Fruit fly (Drosophila melanogaster) whole organism, embryonic: ENCODE measurements around the gene Hayan.

Experiments
- ATbp ChIP-seq: fragments of 200-800 bp; sonication (Bioruptor generic); optimal IDR thresholded peaks from 2 replicates; lab custom pipeline; 2017; ENCODE audit warnings: missing biosample characterization, mild to moderate bottlenecking, missing genetic modification characterization, missing genetic modification reagents
- C15 ChIP-seq: fragments of 200-800 bp; sonication (Bioruptor generic); IDR thresholded peaks from 3 replicates; pipeline ENCODE4 v1.3.6; 2022; ENCODE audit warnings: missing biosample characterization, missing genetic modification characterization
- CG10654 ChIP-seq: fragments of 200-800 bp; sonication (Bioruptor generic); optimal IDR thresholded peaks from 2 replicates; lab custom pipeline; 2016; ENCODE audit warnings: missing biosample characterization, missing genetic modification characterization
- CG11723 ChIP-seq: fragments of 200-800 bp; sonication (Bioruptor generic); optimal IDR thresholded peaks from 2 replicates; lab custom pipeline; 2017; ENCODE audit warnings: missing biosample characterization, mild to moderate bottlenecking, missing genetic modification characterization
- CG12219 ChIP-seq: fragments of 200-800 bp; sonication (Bioruptor generic); optimal IDR thresholded peaks from 3 replicates; lab custom pipeline; 2018; ENCODE audit warnings: missing biosample characterization, mild to moderate bottlenecking, missing genetic modification characterization
- CG12391 ChIP-seq: fragments of 200-800 bp; sonication (Bioruptor generic); optimal IDR thresholded peaks from 3 replicates; lab custom pipeline; 2018; ENCODE audit warnings: missing biosample characterization, mild to moderate bottlenecking, missing genetic modification characterization, moderate library complexity
- CG12769 ChIP-seq: fragments of 200-800 bp; sonication (Bioruptor generic); optimal IDR thresholded peaks from 2 replicates; lab custom pipeline; 2019; ENCODE audit warnings: missing biosample characterization, mild to moderate bottlenecking, missing genetic modification characterization, moderate library complexity
- CG12942 ChIP-seq: fragments of 200-800 bp; sonication (Bioruptor generic); optimal IDR thresholded peaks from 3 replicates; lab custom pipeline; 2016; ENCODE audit warnings: missing biosample characterization, missing genetic modification characterization
- CG13123 ChIP-seq: fragments of 200-800 bp; sonication (Bioruptor generic); optimal IDR thresholded peaks from 2 replicates; lab custom pipeline; 2016; ENCODE audit warnings: missing biosample characterization, missing genetic modification characterization
- CG14014 ChIP-seq: fragments of 200-800 bp; sonication (Bioruptor generic); IDR thresholded peaks from 2 replicates; pipeline ENCODE4 v1.3.6; 2022; ENCODE audit warnings: missing biosample characterization, missing genetic modification characterization
- CG14860 ChIP-seq: fragments of 200-800 bp; sonication (Bioruptor generic); IDR thresholded peaks from 3 replicates; pipeline ENCODE4 v1.3.6; 2022; ENCODE audit warnings: missing biosample characterization, missing genetic modification characterization; ENCODE audit not compliant: partially characterized antibody
- CG15269 ChIP-seq: fragments of 200-800 bp; sonication (Bioruptor generic); optimal IDR thresholded peaks from 2 replicates; lab custom pipeline; 2018; ENCODE audit warnings: missing biosample characterization, mild to moderate bottlenecking, missing genetic modification characterization, moderate library complexity
- CG15479 ChIP-seq: fragments of 200-800 bp; sonication (Bioruptor generic); optimal IDR thresholded peaks from 3 replicates; lab custom pipeline; 2019; ENCODE audit warnings: missing biosample characterization, mild to moderate bottlenecking, missing genetic modification characterization, moderate library complexity
- CG17385 ChIP-seq: fragments of 200-800 bp; sonication (Bioruptor generic); optimal IDR thresholded peaks from 3 replicates; lab custom pipeline; 2018; ENCODE audit warnings: missing biosample characterization, mild to moderate bottlenecking, missing genetic modification characterization
- CG32772 ChIP-seq: fragments of 200-800 bp; sonication (Bioruptor generic); IDR thresholded peaks from 2 replicates; pipeline ENCODE4 v1.3.6; 2022; ENCODE audit warnings: missing biosample characterization, missing genetic modification characterization
- CG33557 ChIP-seq: fragments of 200-800 bp; sonication (Bioruptor generic); optimal IDR thresholded peaks from 2 replicates; lab custom pipeline; 2019; ENCODE audit warnings: missing biosample characterization, mild to moderate bottlenecking, missing genetic modification characterization, moderate library complexity
- CG42726 ChIP-seq: fragments of 200-800 bp; sonication (Bioruptor generic); IDR thresholded peaks from 2 replicates; pipeline ENCODE4 v1.3.6; 2022; ENCODE audit warnings: missing biosample characterization, missing genetic modification characterization; ENCODE audit not compliant: partially characterized antibody
- CG6254 ChIP-seq: fragments of 200-800 bp; sonication (Bioruptor generic); optimal IDR thresholded peaks from 3 replicates; lab custom pipeline; 2017; ENCODE audit warnings: mild to moderate bottlenecking, missing biosample characterization, missing genetic modification reagents, missing genetic modification characterization
- CG6683 ChIP-seq: fragments of 200-800 bp; sonication (Bioruptor generic); optimal IDR thresholded peaks from 2 replicates; lab custom pipeline; 2017; ENCODE audit warnings: missing biosample characterization, mild to moderate bottlenecking, missing genetic modification characterization, missing genetic modification reagents
- CG7987 ChIP-seq: fragments of 200-800 bp; sonication (Bioruptor generic); optimal IDR thresholded peaks from 2 replicates; lab custom pipeline; 2018; ENCODE audit warnings: missing biosample characterization, mild to moderate bottlenecking, missing genetic modification characterization, moderate library complexity
- CG8290 ChIP-seq, 3 experiments: fragments of 200-800 bp; sonication (Bioruptor generic); optimal IDR thresholded peaks; 2 replicates each; lab custom pipeline; 2016 to 2019; ENCODE audit warnings: missing biosample characterization in 3 of 3, missing genetic modification characterization in 3 of 3, mild to moderate bottlenecking in 2 of 3, moderate library complexity in 1 of 3
- CG9437 ChIP-seq: fragments of 200-800 bp; sonication (Bioruptor generic); optimal IDR thresholded peaks from 2 replicates; lab custom pipeline; 2018; ENCODE audit warnings: missing biosample characterization, mild to moderate bottlenecking, missing genetic modification characterization
- CoRest ChIP-seq: fragments of 200-800 bp; sonication (Bioruptor generic); optimal IDR thresholded peaks from 3 replicates; lab custom pipeline; 2018; ENCODE audit warnings: missing biosample characterization, mild to moderate bottlenecking, missing genetic modification characterization, moderate library complexity
- CrebB ChIP-seq: fragments of 200-800 bp; sonication (Bioruptor generic); optimal IDR thresholded peaks from 3 replicates; lab custom pipeline; 2018; ENCODE audit warnings: missing biosample characterization, mild to moderate bottlenecking, missing genetic modification characterization
- Drgx ChIP-seq: fragments of 200-800 bp; sonication (Bioruptor generic); IDR thresholded peaks from 2 replicates; pipeline ENCODE4 v1.3.6; 2022; ENCODE audit warnings: missing biosample characterization, missing genetic modification characterization
- Eip74EF ChIP-seq, 2 experiments: fragments of 200-800 bp in 1 of 2; fragments of >200 bp in 1 of 2; sonication (Bioruptor generic) in 1 of 2; optimal IDR thresholded peaks; 2 replicates each; lab custom pipeline; 2017 to 2019; ENCODE audit warnings: missing biosample characterization in 2 of 2, missing genetic modification characterization in 2 of 2, mild to moderate bottlenecking in 1 of 2, moderate library complexity in 1 of 2
- HLH3B ChIP-seq: fragments of 200-800 bp; sonication (Bioruptor generic); IDR thresholded peaks from 2 replicates; pipeline ENCODE4 v1.3.6; 2022; ENCODE audit warnings: missing biosample characterization, missing genetic modification characterization
- HmgZ ChIP-seq: fragments of 200-800 bp; sonication (Bioruptor generic); optimal IDR thresholded peaks from 2 replicates; lab custom pipeline; 2018; ENCODE audit warnings: missing biosample characterization, mild to moderate bottlenecking, missing genetic modification characterization
- Jarid2 ChIP-seq: fragments of 200-800 bp; sonication (Bioruptor generic); optimal IDR thresholded peaks from 3 replicates; lab custom pipeline; 2017; ENCODE audit warnings: mild to moderate bottlenecking, missing biosample characterization, missing genetic modification reagents, missing genetic modification characterization
- PHDP ChIP-seq: fragments of 200-800 bp; sonication (Bioruptor generic); optimal IDR thresholded peaks from 3 replicates; lab custom pipeline; 2018; ENCODE audit warnings: missing biosample characterization, mild to moderate bottlenecking, missing genetic modification characterization, moderate library complexity
- Ravus ChIP-seq: fragments of 200-800 bp; sonication (Bioruptor generic); IDR thresholded peaks from 2 replicates; pipeline ENCODE4 v1.3.6; 2022; ENCODE audit warnings: missing biosample characterization, missing genetic modification characterization
- Sry-β ChIP-seq: fragments of 200-800 bp; sonication (Bioruptor generic); optimal IDR thresholded peaks from 2 replicates; lab custom pipeline; 2018; ENCODE audit warnings: missing biosample characterization, mild to moderate bottlenecking, missing genetic modification characterization, moderate library complexity
- ara ChIP-seq: fragments of 200-800 bp; sonication (Bioruptor generic); IDR thresholded peaks from 2 replicates; pipeline ENCODE4 v1.3.6; 2022; ENCODE audit warnings: missing biosample characterization, missing genetic modification characterization
- bbx ChIP-seq: fragments of 200-800 bp; sonication (Bioruptor generic); IDR thresholded peaks from 2 replicates; pipeline ENCODE4 v1.3.6; 2022; ENCODE audit warnings: missing biosample characterization, missing genetic modification characterization; ENCODE audit not compliant: partially characterized antibody
- cad ChIP-seq: fragments of >200 bp; optimal IDR thresholded peaks from 2 replicates; lab custom pipeline; 2017; ENCODE audit warnings: missing biosample characterization, missing genetic modification characterization
- danr ChIP-seq: fragments of 200-800 bp; sonication (Bioruptor generic); IDR thresholded peaks from 2 replicates; pipeline ENCODE4 v1.3.6; 2022; ENCODE audit warnings: missing biosample characterization, missing genetic modification characterization
- hbn ChIP-seq: fragments of 200-800 bp; sonication (Bioruptor generic); IDR thresholded peaks from 2 replicates; pipeline ENCODE4 v1.3.6; 2022; ENCODE audit warnings: missing biosample characterization, missing genetic modification characterization; ENCODE audit not compliant: partially characterized antibody
- ind ChIP-seq: fragments of 200-800 bp; sonication (Bioruptor generic); optimal IDR thresholded peaks from 3 replicates; lab custom pipeline; 2016; ENCODE audit warnings: missing biosample characterization, missing genetic modification characterization
- insv ChIP-seq, 2 experiments: fragments of 200-800 bp; sonication (Bioruptor generic); optimal IDR thresholded peaks; 3 replicates each; lab custom pipeline; 2016 to 2018; ENCODE audit warnings: missing biosample characterization in 2 of 2, missing genetic modification characterization in 2 of 2
- kni ChIP-seq: fragments of 200-800 bp; sonication (Bioruptor generic); optimal IDR thresholded peaks from 3 replicates; lab custom pipeline; 2017; ENCODE audit warnings: mild to moderate bottlenecking, missing biosample characterization, missing genetic modification reagents, missing genetic modification characterization
- pfk ChIP-seq: fragments of 200-800 bp; sonication (Bioruptor generic); optimal IDR thresholded peaks from 2 replicates; lab custom pipeline; 2018; ENCODE audit warnings: missing biosample characterization, mild to moderate bottlenecking, missing genetic modification characterization, moderate library complexity
- ro ChIP-seq: fragments of 200-800 bp; sonication (Bioruptor generic); IDR thresholded peaks from 2 replicates; pipeline ENCODE4 v1.3.6; 2022; ENCODE audit warnings: missing biosample characterization, missing genetic modification characterization
- sens-2 ChIP-seq: fragments of 200-800 bp; sonication (Bioruptor generic); IDR thresholded peaks from 2 replicates; pipeline ENCODE4 v1.3.6; 2022; ENCODE audit warnings: missing biosample characterization, missing genetic modification characterization
- sima ChIP-seq: fragments of 200-800 bp; sonication (Bioruptor generic); optimal IDR thresholded peaks from 2 replicates; lab custom pipeline; 2016; ENCODE audit warnings: missing biosample characterization, missing genetic modification characterization
- tgo ChIP-seq: fragments of 200-800 bp; sonication (Bioruptor generic); IDR thresholded peaks from 3 replicates; pipeline ENCODE4 v1.3.6; 2022; ENCODE audit warnings: missing biosample characterization, missing genetic modification characterization
- trem ChIP-seq: fragments of 200-800 bp; optimal IDR thresholded peaks from 3 replicates; lab custom pipeline; 2019; ENCODE audit warnings: missing biosample characterization, mild to moderate bottlenecking, missing genetic modification characterization, moderate library complexity

The Hayan gene

dm6 chrX:18506639-18507528, 23.3 kb upstream of the Hayan start (continued):
- TF ChIP-seq CG15479 (GFP tag; lab: Kevin White, UChicago) = no peak
- TF ChIP-seq CG14014 (GFP tag; lab: Robert Waterston, UW) = peak; percentile 76
- peak; percentile 48; the same call in 1 of the 2 replicates for TF ChIP-seq Ravus
- no peak for TF ChIP-seq insv (GFP tag; optimal IDR thresholded peaks at IDR 0.05; lab: Kevin White, UChicago)
- TF ChIP-seq PHDP (tag; lab: Kevin White, UChicago) = peak; percentile 79
- TF ChIP-seq CG12769 (tag; lab: Kevin White, UChicago) = peak; percentile 61
- TF ChIP-seq CG8290 (GFP tag; optimal IDR thresholded peaks at IDR 0.05; lab: Kevin White, UChicago) = peak; percentile 12
- peak in 1 of 2 experiments; percentile 81 for TF ChIP-seq CG8290 (tag; optimal IDR thresholded peaks at IDR 0.05; lab: Kevin White, UChicago)
- peak; percentile 84 for TF ChIP-seq ind (GFP tag; lab: Kevin White, UChicago)
- peak; percentile 56 for TF ChIP-seq sima (GFP tag; lab: Kevin White, UChicago)
- TF ChIP-seq Drgx = peak; percentile 83
- TF ChIP-seq Jarid2 (GFP tag; lab: Kevin White, UChicago) = peak; percentile 37
- TF ChIP-seq trem (tag; lab: Kevin White, UChicago) = peak; percentile 39
- TF ChIP-seq CG17385 (GFP tag; lab: Kevin White, UChicago) = peak; percentile 54
- peak; percentile 52; the same call in 1 of the 2 replicates for TF ChIP-seq ro (GFP tag; lab: Robert Waterston, UW)
- peak; percentile 52 for TF ChIP-seq CG9437 (GFP tag; lab: Kevin White, UChicago)
- TF ChIP-seq CG15269 (tag; lab: Kevin White, UChicago) = peak; percentile 65
- TF ChIP-seq CG10654 (GFP tag; lab: Kevin White, UChicago) = peak; percentile 81
- peak; percentile 84 for TF ChIP-seq CG6254 (GFP tag; lab: Kevin White, UChicago)
- no peak for TF ChIP-seq Sry-β
- TF ChIP-seq CG7987 (GFP tag; lab: Kevin White, UChicago) = peak; percentile 48
- no peak for TF ChIP-seq pfk (GFP tag; lab: Kevin White, UChicago)
- TF ChIP-seq C15 (GFP tag; lab: Robert Waterston, UW) = no peak
- TF ChIP-seq HmgZ = peak; percentile 3
- peak; percentile 78 for TF ChIP-seq CG12391 (tag; lab: Kevin White, UChicago)
- no peak for TF ChIP-seq cad (GFP tag; lab: Kevin White, UChicago)
- TF ChIP-seq ara (GFP tag; lab: Robert Waterston, UW) = peak; percentile 84
- TF ChIP-seq tgo (GFP tag; lab: Robert Waterston, UW) = peak; percentile 79; the same call in 2 of the 3 replicates
- peak; percentile 70 for TF ChIP-seq CG32772
- TF ChIP-seq CG33557 (GFP tag; lab: Kevin White, UChicago) = no peak
- peak; percentile 52 for TF ChIP-seq CG11723 (GFP tag; lab: Kevin White, UChicago)
- TF ChIP-seq danr (GFP tag; lab: Robert Waterston, UW) = peak; percentile 10; the same call in 1 of the 2 replicates
- TF ChIP-seq CG6683 (GFP tag; lab: Kevin White, UChicago) = peak; percentile 57
- TF ChIP-seq CG14860 (GFP tag; lab: Robert Waterston, UW) = no peak
- TF ChIP-seq kni (GFP tag; lab: Kevin White, UChicago) = no peak
- no peak for TF ChIP-seq CG42726 (GFP tag; lab: Robert Waterston, UW)
- peak; percentile 80 for TF ChIP-seq sens-2
- peak in 1 of 2 experiments; percentile 58 for TF ChIP-seq Eip74EF (GFP tag; optimal IDR thresholded peaks at IDR 0.05; lab: Kevin White, UChicago)
- peak; percentile 46 for TF ChIP-seq CoRest (tag; lab: Kevin White, UChicago)
- TF ChIP-seq CG12942 (GFP tag; lab: Kevin White, UChicago) = peak; percentile 52
- TF ChIP-seq CG13123 (GFP tag; lab: Kevin White, UChicago) = peak; percentile 60
- no peak for TF ChIP-seq hbn
- TF ChIP-seq CrebB (tag; lab: Kevin White, UChicago) = peak; percentile 7
- TF ChIP-seq ATbp (GFP tag; lab: Kevin White, UChicago) = peak; percentile 79
- TF ChIP-seq CG12219 = peak; percentile 73
- no peak for TF ChIP-seq bbx (GFP tag; lab: Robert Waterston, UW)
- peak; percentile 91 for TF ChIP-seq HLH3B (GFP tag; lab: Robert Waterston, UW)
